Worm (Caenorhabditis elegans): ENCODE results near the gene gld-3.
A peak's percentile ranks its signal among the peaks of the same experiment; 100 is the strongest.

The gld-3 gene

ce11 chrII:7116350-7116749 lies 16.1 kb upstream of the gld-3 start, which contains the start of gene spon-1:
Gene spon-1 (plus strand): TSS chrII:7116557.
- TF ChIP-seq bed-2 (GFP tag; IDR thresholded peaks at IDR 0.05) (no peak), mel-28 (tag; optimal IDR thresholded peaks at IDR 0.05; ENCODE audit: borderline replicate concordance) (no peak), ama-1 (optimal IDR thresholded peaks at IDR 0.05) (no peak), ama-1 (GFP tag; optimal IDR thresholded peaks at IDR 0.05) (no peak), attf-3 (GFP tag; conservative IDR thresholded peaks at IDR 0.05) (no peak), ekl-4 (GFP tag; IDR thresholded peaks at IDR 0.05) (no peak), hsf-1 (GFP tag; IDR thresholded peaks at IDR 0.05) (no peak), snpc-1.1 (tag; optimal IDR thresholded peaks at IDR 0.05; ENCODE audit: insufficient read depth) (no peak), B0261.1 (tag; optimal IDR thresholded peaks at IDR 0.05) (no peak), pha-4 (tag; optimal IDR thresholded peaks at IDR 0.05) (no peak), F49E8.2 (tag; optimal IDR thresholded peaks at IDR 0.05; ENCODE audit: insufficient read depth) (no peak), Y95B8A.8 (GFP tag; IDR thresholded peaks at IDR 0.05) (no peak), nfya-1 (tag; optimal IDR thresholded peaks at IDR 0.05; ENCODE audit: borderline replicate concordance, insufficient read depth) (no peak), lir-1 (GFP tag; conservative IDR thresholded peaks at IDR 0.05) (no peak), B0336.3 (GFP tag; IDR thresholded peaks at IDR 0.05) (no peak), C17E4.6 (GFP tag; IDR thresholded peaks at IDR 0.05) (no peak), B0019.2 (GFP tag; conservative IDR thresholded peaks at IDR 0.05) (no peak)

DNA sequence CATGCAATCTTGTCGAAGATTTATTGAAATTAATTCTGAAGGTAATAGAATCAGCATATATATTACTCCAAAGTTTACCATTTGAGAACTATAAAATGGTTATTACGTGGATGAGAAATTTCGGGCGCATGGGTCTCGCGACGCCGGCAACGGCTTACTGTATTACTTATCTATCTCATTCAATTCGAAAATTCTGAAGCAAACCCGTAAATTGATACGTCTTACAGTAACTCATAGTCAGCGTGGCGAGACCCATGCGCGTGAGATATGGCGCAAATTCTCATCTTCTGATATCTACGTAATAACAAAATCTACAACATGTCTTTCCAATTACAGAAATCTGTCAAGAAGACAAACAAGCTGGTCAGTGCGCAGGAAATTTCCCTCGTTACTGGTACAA lies 12.9 kb upstream of the gld-3 start:
- no peak for TF ChIP-seq F10E7.11 (tag; optimal IDR thresholded peaks at IDR 0.05)
- no peak for TF ChIP-seq F52B5.7 (tag; optimal IDR thresholded peaks at IDR 0.05)
- TF ChIP-seq Y53G8AR.9 (GFP tag; conservative IDR thresholded peaks at IDR 0.05), result no peak
- no peak for TF ChIP-seq F23B12.7 (tag; optimal IDR thresholded peaks at IDR 0.05; ENCODE audit: insufficient read depth)
- TF ChIP-seq dox-1 (GFP tag; IDR thresholded peaks at IDR 0.05), result no peak
- no peak for TF ChIP-seq snpc-4 (GFP tag; optimal IDR thresholded peaks at IDR 0.05)
- TF ChIP-seq snpc-4 (tag; optimal IDR thresholded peaks at IDR 0.05), result no peak

ce11 chrII:7121762-7122292 lies 10.6 kb upstream of the gld-3 start, which contains the start of gene F10E7.2:
Gene F10E7.2 (plus strand): TSS chrII:7122242.
- peak; percentile 30; the same call in 1 of the 2 replicates for TF ChIP-seq madf-8 (GFP tag; conservative IDR thresholded peaks at IDR 0.05)
- TF ChIP-seq ztf-6 (GFP tag; IDR thresholded peaks at IDR 0.05), result no peak
- peak; percentile 38; the same call in 1 of the 2 replicates for TF ChIP-seq D2030.7 (GFP tag; IDR thresholded peaks at IDR 0.05)
- TF ChIP-seq nhr-80 (tag; optimal IDR thresholded peaks at IDR 0.05), result no peak
- no peak for TF ChIP-seq rcor-1 (GFP tag; IDR thresholded peaks at IDR 0.05)
- TF ChIP-seq F49E8.2 (tag; optimal IDR thresholded peaks at IDR 0.05; ENCODE audit: insufficient read depth), result peak; percentile 30
- peak; percentile 18 for TF ChIP-seq lin-54 (GFP tag; optimal IDR thresholded peaks at IDR 0.05)
- peak; percentile 68 for TF ChIP-seq snpc-1.3 (tag; optimal IDR thresholded peaks at IDR 0.05; ENCODE audit: insufficient read depth)
- peak; percentile 84 for TF ChIP-seq F33H1.4 (GFP tag; IDR thresholded peaks at IDR 0.05)
- TF ChIP-seq snpc-4 (GFP tag; optimal IDR thresholded peaks at IDR 0.05), result no peak
- TF ChIP-seq snpc-4 (tag; optimal IDR thresholded peaks at IDR 0.05), result peak in 1 of 4 experiments; percentile 19
- peak; percentile 83 for TF ChIP-seq lsl-1 (GFP tag; optimal IDR thresholded peaks at IDR 0.05)
- peak; percentile 86 for TF ChIP-seq madf-6 (GFP tag; IDR thresholded peaks at IDR 0.05)
- peak; percentile 66 for TF ChIP-seq xnd-1 (tag; optimal IDR thresholded peaks at IDR 0.05)
- no peak for TF ChIP-seq let-526 (GFP tag; IDR thresholded peaks at IDR 0.05)

All from whole organism, young adult.